Worm (Caenorhabditis elegans): ENCODE measurements around the gene klf-2.

klf-2 gene

DNA sequence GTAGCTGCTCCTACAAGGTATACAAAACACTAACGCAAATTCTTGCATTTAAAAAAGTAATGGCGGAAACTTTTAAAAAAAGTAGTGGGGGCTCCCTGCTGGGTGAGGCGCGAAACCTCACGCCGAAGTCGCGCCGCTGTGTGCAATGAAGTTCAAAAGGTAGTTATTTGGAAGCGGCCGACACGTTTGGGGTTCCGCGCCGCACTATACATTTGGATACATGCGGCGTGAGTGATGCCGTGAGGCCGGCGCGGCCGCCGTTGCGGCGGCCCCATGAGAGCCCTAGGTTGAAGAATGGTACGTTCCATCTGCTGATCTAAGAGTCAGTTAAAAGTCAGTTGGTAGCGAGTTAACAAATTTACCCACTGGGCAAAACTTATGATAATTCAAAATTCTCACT, 3.7 kb upstream of the klf-2 start:
- TF ChIP-seq snpc-4 (tag; optimal IDR thresholded peaks at IDR 0.05) (peak; percentile 86), mep-1 (tag; optimal IDR thresholded peaks at IDR 0.05) (no peak)

DNA sequence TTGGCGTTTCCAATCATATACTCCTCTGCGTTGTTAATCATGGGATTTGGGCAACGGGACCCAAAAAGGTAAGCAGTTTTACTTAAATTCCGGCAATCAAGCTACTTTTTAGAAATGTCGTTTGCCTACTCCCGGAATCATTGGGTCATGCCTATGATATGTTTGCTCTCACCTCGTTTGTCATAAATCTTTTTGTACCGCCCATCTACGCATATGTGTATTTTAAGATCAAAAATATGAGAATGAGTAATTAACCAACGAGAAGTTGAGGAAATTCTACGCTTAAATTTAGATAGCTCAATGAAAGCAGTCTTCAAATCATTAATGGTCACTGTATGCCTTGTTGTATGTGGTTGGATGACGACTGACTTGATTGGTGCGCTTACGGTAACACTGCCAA, 3.2 kb upstream of the klf-2 start:
- TF ChIP-seq hpl-2 (GFP tag; optimal IDR thresholded peaks at IDR 0.05) = no peak

DNA sequence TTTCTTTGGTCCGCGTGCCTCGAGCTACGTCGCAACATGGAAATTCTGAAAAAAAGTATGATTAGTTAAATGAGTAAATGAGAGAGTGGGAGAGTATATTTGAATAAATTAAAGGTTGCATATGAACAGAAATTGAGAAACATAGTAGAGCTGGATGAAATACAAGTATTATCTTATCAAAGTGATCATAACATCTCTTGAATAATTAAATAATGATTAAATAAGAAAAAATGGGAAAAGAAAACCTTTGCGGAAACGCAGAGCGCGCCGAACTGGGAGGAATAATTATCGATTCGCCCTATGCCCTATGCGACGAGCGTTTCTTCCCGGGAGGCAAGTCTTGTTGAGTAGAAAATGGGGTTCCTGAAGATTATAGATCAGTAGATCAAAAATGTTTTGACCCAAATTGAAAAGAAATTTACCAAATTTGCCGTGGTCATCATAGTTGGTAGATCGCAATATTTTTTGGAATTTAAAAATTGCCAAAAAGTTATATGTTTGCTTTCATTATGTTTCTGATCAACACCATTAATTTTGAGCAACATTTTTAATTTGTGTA, 4.1 kb downstream of the klf-2 start, which contains the start of gene F53F8.3:
Gene F53F8.3 (minus strand): TSS at position 51 of the 559 bp plus-strand sequence.
- TF ChIP-seq ztf-4 (tag; optimal IDR thresholded peaks at IDR 0.05) = no peak
- no peak for TF ChIP-seq sox-4 (tag; optimal IDR thresholded peaks at IDR 0.05)
- TF ChIP-seq dsc-1 (tag; optimal IDR thresholded peaks at IDR 0.05) = no peak

ce11 chrV:20691585-20691984, 6.1 kb downstream of the klf-2 start, which contains the start of gene F53F8.4:
F53F8.4 (minus strand) TSS chrV:20691685.
- TF ChIP-seq ceh-88 (GFP tag; IDR thresholded peaks at IDR 0.05) (no peak), F16B12.6 (tag; optimal IDR thresholded peaks at IDR 0.05) (no peak), nhr-85 (tag) (peak; percentile 65), elt-2 (tag; optimal IDR thresholded peaks at IDR 0.05) (no peak), Y116A8C.19 (tag; optimal IDR thresholded peaks at IDR 0.05; ENCODE audit: borderline replicate concordance) (no peak)

- TF ChIP-seq mdl-1 (tag; optimal IDR thresholded peaks at IDR 0.05) (peak in 1 of 2 experiments; percentile 25), snpc-4 (tag; optimal IDR thresholded peaks at IDR 0.05) (no peak), nhr-85 (tag) (peak; percentile 96), ztf-11 (tag; optimal IDR thresholded peaks at IDR 0.05) (no peak), fkh-8 (tag; optimal IDR thresholded peaks at IDR 0.05) (no peak), nhr-20 (tag; optimal IDR thresholded peaks at IDR 0.05) (peak; percentile 70), lin-39 (tag; optimal IDR thresholded peaks at IDR 0.05) (no peak), tbx-2 (tag; optimal IDR thresholded peaks at IDR 0.05) (peak; percentile 5), nhr-71 (tag; optimal IDR thresholded peaks at IDR 0.05) (peak; percentile 56), sup-37 (GFP tag; optimal IDR thresholded peaks at IDR 0.05) (no peak), C16A3.4 (tag; optimal IDR thresholded peaks at IDR 0.05) (no peak), isw-1 (GFP tag; IDR thresholded peaks at IDR 0.05) (no peak), pag-3 (tag; optimal IDR thresholded peaks at IDR 0.05; ENCODE audit: borderline replicate concordance, insufficient read depth) (peak; percentile 91), fkh-4 (tag; optimal IDR thresholded peaks at IDR 0.05; ENCODE audit: borderline replicate concordance) (no peak), sptf-1 (tag; optimal IDR thresholded peaks at IDR 0.05) (no peak), elt-2 (tag; optimal IDR thresholded peaks at IDR 0.05) (no peak), lin-35 (GFP tag; optimal IDR thresholded peaks at IDR 0.05) (peak in 1 of 2 experiments; percentile 8), lsy-2 (tag; optimal IDR thresholded peaks at IDR 0.05) (no peak), nhr-28 (tag; optimal IDR thresholded peaks at IDR 0.05) (no peak), snu-23 (GFP tag; optimal IDR thresholded peaks at IDR 0.05) (peak; percentile 68), nhr-19 (GFP tag; conservative IDR thresholded peaks at IDR 0.05) (peak; percentile 9; the same call in 1 of the 2 replicates), elt-3 (tag; optimal IDR thresholded peaks at IDR 0.05) (peak in 4 of 6 experiments; percentile 44 to 78 (median 66)), fkh-10 (GFP tag; optimal IDR thresholded peaks at IDR 0.05) (no peak), ama-1 (optimal IDR thresholded peaks at IDR 0.05) (no peak), nhr-12 (tag; optimal IDR thresholded peaks at IDR 0.05) (no peak), aly-2 (tag; optimal IDR thresholded peaks at IDR 0.05) (no peak), blmp-1 (tag; optimal IDR thresholded peaks at IDR 0.05) (peak; percentile 57), nhr-90 (tag; optimal IDR thresholded peaks at IDR 0.05; ENCODE audit: poor library complexity) (peak; percentile 26), hlh-4 (tag; optimal IDR thresholded peaks at IDR 0.05) (no peak), hpl-2 (GFP tag; optimal IDR thresholded peaks at IDR 0.05) (no peak), unc-98 (GFP tag; IDR thresholded peaks at IDR 0.05) (no peak), lir-3 (tag; optimal IDR thresholded peaks at IDR 0.05; ENCODE audit: poor library complexity) (no peak), ceh-90 (tag; optimal IDR thresholded peaks at IDR 0.05) (no peak), pqm-1 (tag; optimal IDR thresholded peaks at IDR 0.05) (no peak), jun-1 (tag; optimal IDR thresholded peaks at IDR 0.05) (no peak), skn-1 (tag; optimal IDR thresholded peaks at IDR 0.05) (peak; percentile 8), ets-5 (GFP tag; IDR thresholded peaks at IDR 0.05) (no peak), aha-1 (tag; optimal IDR thresholded peaks at IDR 0.05) (no peak)
Observed at ce11 chrV:20692903-20693302, 7.4 kb downstream of the klf-2 start.
